Worm (Caenorhabditis elegans): ENCODE data around the gene spch-1.

DNA sequence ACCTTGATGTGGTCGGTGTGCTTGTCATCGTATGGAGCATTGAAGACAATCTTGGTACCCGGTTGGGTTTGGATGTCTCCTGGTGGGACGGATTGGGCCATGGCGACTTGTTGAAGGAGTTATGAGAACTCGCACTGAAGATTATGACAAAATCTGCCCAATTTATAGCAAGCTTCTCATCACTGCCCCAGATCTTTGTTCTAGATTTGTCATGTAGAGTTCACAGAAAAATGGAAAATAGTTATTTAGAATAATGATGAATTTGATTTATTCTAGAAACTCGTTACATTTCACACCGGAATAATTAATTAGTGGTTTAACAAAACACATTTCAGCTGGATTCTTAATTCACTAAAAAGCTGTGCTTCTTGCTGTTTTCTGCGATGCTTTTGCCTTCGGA, 32.3 kb upstream of the spch-1 start, which contains the start of gene msp-38:
- TF ChIP-seq mbf-1 (tag; optimal IDR thresholded peaks at IDR 0.05) (no peak), nhr-129 (tag; optimal IDR thresholded peaks at IDR 0.05) (no peak), elt-1 (tag; optimal IDR thresholded peaks at IDR 0.05) (no peak), fos-1 (tag; optimal IDR thresholded peaks at IDR 0.05) (no peak), lsy-2 (tag; optimal IDR thresholded peaks at IDR 0.05) (no peak), unc-39 (tag; optimal IDR thresholded peaks at IDR 0.05) (no peak), nhr-25 (tag; optimal IDR thresholded peaks at IDR 0.05) (no peak), nhr-11 (tag; optimal IDR thresholded peaks at IDR 0.05) (no peak), F13H6.1 (tag; optimal IDR thresholded peaks at IDR 0.05) (no peak), R02D3.7 (tag; optimal IDR thresholded peaks at IDR 0.05) (no peak), mdl-1 (tag; optimal IDR thresholded peaks at IDR 0.05) (no peak), nhr-77 (tag; optimal IDR thresholded peaks at IDR 0.05) (no peak)
